Worm (Caenorhabditis elegans) whole organism, late embryonic: ENCODE results near the gene F59B10.2.

Experiments used
- pha-4 ChIP-seq: fragments of 150-350 bp; optimal IDR thresholded peaks from 2 replicates; lab custom pipeline; 2018; ENCODE audit warnings: missing biosample characterization, missing genetic modification reagents, missing genetic modification characterization
- tbx-2 ChIP-seq: sonication (generic microtip); optimal IDR thresholded peaks from 2 replicates; lab custom pipeline; 2016; ENCODE audit warnings: missing genetic modification characterization, missing compliant biosample characterization

DNA sequence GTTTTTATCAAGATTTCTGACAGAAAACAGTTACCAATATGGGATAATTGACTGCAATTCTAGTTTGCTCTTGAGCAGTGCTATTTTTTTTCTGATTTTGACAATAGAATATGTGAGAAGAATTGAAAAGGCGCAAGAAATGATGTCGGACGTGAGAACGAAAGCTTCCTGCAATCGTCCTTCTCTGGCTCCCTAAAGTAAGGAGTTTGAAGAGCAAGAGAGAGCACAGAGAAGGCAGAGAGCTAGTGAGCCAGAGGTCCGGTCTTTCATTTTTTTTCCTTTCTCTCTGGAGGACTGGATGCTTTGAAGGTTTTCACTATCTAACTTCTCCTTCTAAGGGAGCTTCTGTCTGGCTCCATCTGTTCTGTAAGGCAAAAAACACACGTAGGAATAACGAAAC is 40.5 kb upstream of the F59B10.2 start:
- TF ChIP-seq pha-4 (tag; lab: Kevin White, UChicago), result no peak
- no peak for TF ChIP-seq tbx-2
